Fruit fly (Drosophila melanogaster) whole organism, embryonic: ENCODE results near the gene CG10132.
A peak's percentile ranks its signal among the peaks of the same experiment; 100 is the strongest.

Source experiments
- Abd-B ChIP-seq: fragments of 200-800 bp; sonication (Bioruptor generic); optimal IDR thresholded peaks from 2 replicates; lab custom pipeline; 2018; ENCODE audit warnings: missing biosample characterization, mild to moderate bottlenecking, missing genetic modification characterization, moderate library complexity
- Asciz ChIP-seq: fragments of 200-800 bp; sonication (Bioruptor generic); optimal IDR thresholded peaks from 2 replicates; lab custom pipeline; 2017; ENCODE audit warnings: missing biosample characterization, mild to moderate bottlenecking, missing genetic modification characterization, missing genetic modification reagents
- CG1024 ChIP-seq: fragments of 200-800 bp; sonication (Bioruptor generic); IDR thresholded peaks from 2 replicates; pipeline ENCODE4 v1.3.6; 2022; ENCODE audit warnings: missing biosample characterization, missing genetic modification characterization
- CG10274 ChIP-seq: fragments of 200-800 bp; sonication (Bioruptor generic); optimal IDR thresholded peaks from 3 replicates; lab custom pipeline; 2017; ENCODE audit warnings: missing biosample characterization, mild to moderate bottlenecking, missing genetic modification characterization
- CG11560 ChIP-seq: fragments of 200-800 bp; sonication (Bioruptor generic); IDR thresholded peaks from 3 replicates; pipeline ENCODE4 v1.3.6; 2022; ENCODE audit warnings: missing biosample characterization, missing genetic modification characterization
- CG12104 ChIP-seq: fragments of 200-800 bp; sonication (Bioruptor generic); optimal IDR thresholded peaks from 3 replicates; lab custom pipeline; 2016; ENCODE audit warnings: missing biosample characterization, missing genetic modification characterization
- CG12744 ChIP-seq: fragments of 200-800 bp; sonication (Bioruptor generic); optimal IDR thresholded peaks from 2 replicates; lab custom pipeline; 2016; ENCODE audit warnings: missing biosample characterization, missing genetic modification characterization
- CG13624 ChIP-seq: fragments of 200-800 bp; sonication (Bioruptor generic); optimal IDR thresholded peaks from 2 replicates; lab custom pipeline; 2016; ENCODE audit warnings: missing biosample characterization, missing genetic modification characterization
- CG16779 ChIP-seq: fragments of 200-800 bp; sonication (Bioruptor generic); IDR thresholded peaks from 2 replicates; pipeline ENCODE4 v1.3.6; 2022; ENCODE audit warnings: missing biosample characterization, missing genetic modification characterization
- CG16863 ChIP-seq: fragments of 200-800 bp; sonication (Bioruptor generic); optimal IDR thresholded peaks from 3 replicates; lab custom pipeline; 2016; ENCODE audit warnings: missing biosample characterization, missing genetic modification characterization
- CG17361 ChIP-seq: fragments of 200-800 bp; sonication (Bioruptor generic); IDR thresholded peaks from 3 replicates; pipeline ENCODE4 v1.3.6; 2022; ENCODE audit warnings: missing biosample characterization, missing genetic modification characterization
- CG17568 ChIP-seq: fragments of 200-800 bp; sonication (Bioruptor generic); optimal IDR thresholded peaks from 2 replicates; lab custom pipeline; 2018; ENCODE audit warnings: missing biosample characterization, mild to moderate bottlenecking, missing genetic modification characterization, moderate library complexity
- CG17612 ChIP-seq: fragments of 200-800 bp; sonication (Bioruptor generic); IDR thresholded peaks from 2 replicates; pipeline ENCODE4 v1.3.6; 2022; ENCODE audit warnings: missing biosample characterization, missing genetic modification characterization
- CG18011 ChIP-seq: fragments of 200-800 bp; sonication (Bioruptor generic); optimal IDR thresholded peaks from 2 replicates; lab custom pipeline; 2017; ENCODE audit warnings: missing biosample characterization, missing genetic modification characterization, mild to moderate bottlenecking, moderate library complexity, missing genotype
- CG18476 ChIP-seq: fragments of 200-800 bp; sonication (Bioruptor generic); optimal IDR thresholded peaks from 2 replicates; lab custom pipeline; 2016; ENCODE audit warnings: missing biosample characterization, mild to moderate bottlenecking, missing genetic modification characterization
- CG31441 ChIP-seq: fragments of 200-800 bp; sonication (Bioruptor generic); IDR thresholded peaks from 2 replicates; pipeline ENCODE4 v1.3.6; 2022; ENCODE audit warnings: missing biosample characterization, missing genetic modification characterization
- CG3163 ChIP-seq: fragments of 200-800 bp; sonication (Bioruptor generic); optimal IDR thresholded peaks from 3 replicates; lab custom pipeline; 2016; ENCODE audit warnings: missing biosample characterization, missing genetic modification characterization
- CG32767 ChIP-seq: fragments of 200-800 bp; sonication (Bioruptor generic); IDR thresholded peaks from 2 replicates; pipeline ENCODE4 v1.3.6; 2022; ENCODE audit warnings: missing biosample characterization, missing genetic modification characterization
- CG4730 ChIP-seq: fragments of 200-800 bp; sonication (Bioruptor generic); IDR thresholded peaks from 2 replicates; pipeline ENCODE4 v1.3.6; 2022; ENCODE audit warnings: missing biosample characterization, missing genetic modification characterization
- CG6272 ChIP-seq: fragments of 200-800 bp; sonication (Bioruptor generic); IDR thresholded peaks from 2 replicates; pipeline ENCODE4 v1.3.6; 2022; ENCODE audit warnings: missing biosample characterization, missing genetic modification characterization
- CG6791 ChIP-seq: fragments of 200-800 bp; sonication (Bioruptor generic); IDR thresholded peaks from 3 replicates; pipeline ENCODE4 v1.3.6; 2022; ENCODE audit warnings: missing biosample characterization, missing genetic modification characterization; ENCODE audit not compliant: partially characterized antibody
- CG7357 ChIP-seq: fragments of 200-800 bp; sonication (Bioruptor generic); IDR thresholded peaks from 3 replicates; pipeline ENCODE4 v1.3.6; 2022; ENCODE audit warnings: missing biosample characterization, missing genetic modification characterization
- CG8290 ChIP-seq, 3 experiments: fragments of 200-800 bp; sonication (Bioruptor generic); optimal IDR thresholded peaks; 2 replicates each; lab custom pipeline; 2016 to 2019; ENCODE audit warnings: missing biosample characterization in 3 of 3, missing genetic modification characterization in 3 of 3, mild to moderate bottlenecking in 2 of 3, moderate library complexity in 1 of 3
- CG8359 ChIP-seq: fragments of 200-800 bp; sonication (Bioruptor generic); optimal IDR thresholded peaks from 2 replicates; lab custom pipeline; 2017; ENCODE audit warnings: missing biosample characterization, mild to moderate bottlenecking, missing genetic modification characterization, borderline replicate concordance
- Doc2 ChIP-seq: fragments of 200-800 bp; sonication (Bioruptor generic); IDR thresholded peaks from 2 replicates; pipeline ENCODE4 v1.3.6; 2022; ENCODE audit warnings: missing biosample characterization, missing genetic modification characterization
- ERR ChIP-seq: fragments of 200-800 bp; sonication (Bioruptor generic); optimal IDR thresholded peaks from 2 replicates; lab custom pipeline; 2016; ENCODE audit warnings: missing biosample characterization, missing genetic modification characterization
- GATAe ChIP-seq: fragments of 200-800 bp; sonication (Bioruptor generic); conservative IDR thresholded peaks from 2 replicates; pipeline ENCODE4 v1.3.6; 2022; ENCODE audit warnings: missing biosample characterization, missing genetic modification characterization
- HLHmδ ChIP-seq: fragments of 200-800 bp; sonication (Bioruptor generic); optimal IDR thresholded peaks from 2 replicates; lab custom pipeline; 2018; ENCODE audit warnings: missing biosample characterization, mild to moderate bottlenecking, missing genetic modification characterization, moderate library complexity
- Hr78 ChIP-seq, 2 experiments: fragments of 200-800 bp in 1 of 2; fragments of >200 bp in 1 of 2; sonication (Bioruptor generic) in 1 of 2; optimal IDR thresholded peaks; 2 replicates each; lab custom pipeline; 2017 to 2019; ENCODE audit warnings: missing biosample characterization in 2 of 2, missing genetic modification characterization in 2 of 2, mild to moderate bottlenecking in 1 of 2, moderate library complexity in 1 of 2
- NfI ChIP-seq: fragments of 200-800 bp; sonication (Bioruptor generic); optimal IDR thresholded peaks from 3 replicates; lab custom pipeline; 2018; ENCODE audit warnings: missing biosample characterization, mild to moderate bottlenecking, missing genetic modification characterization, moderate library complexity
- Spps ChIP-seq: fragments of 200-800 bp; sonication (Bioruptor generic); optimal IDR thresholded peaks from 2 replicates; lab custom pipeline; 2018; ENCODE audit warnings: missing biosample characterization, mild to moderate bottlenecking, missing genetic modification characterization
- bbx ChIP-seq: fragments of 200-800 bp; sonication (Bioruptor generic); IDR thresholded peaks from 2 replicates; pipeline ENCODE4 v1.3.6; 2022; ENCODE audit warnings: missing biosample characterization, missing genetic modification characterization; ENCODE audit not compliant: partially characterized antibody
- bigmax ChIP-seq: fragments of 200-800 bp; sonication (Bioruptor generic); optimal IDR thresholded peaks from 2 replicates; lab custom pipeline; 2018; ENCODE audit warnings: missing biosample characterization, mild to moderate bottlenecking, missing genetic modification characterization
- dati ChIP-seq: fragments of 200-800 bp; sonication (Bioruptor generic); IDR thresholded peaks from 2 replicates; pipeline ENCODE4 v1.3.6; 2022; ENCODE audit warnings: missing biosample characterization, missing genetic modification characterization
- gfzf ChIP-seq: fragments of 200-800 bp; sonication (Bioruptor generic); optimal IDR thresholded peaks from 2 replicates; lab custom pipeline; 2016; ENCODE audit warnings: missing biosample characterization, mild to moderate bottlenecking, missing genetic modification characterization, moderate library complexity
- her ChIP-seq: fragments of 200-800 bp; sonication (Bioruptor generic); optimal IDR thresholded peaks from 2 replicates; lab custom pipeline; 2016; ENCODE audit warnings: missing biosample characterization, missing genetic modification characterization
- jigr1 ChIP-seq: fragments of 200-800 bp; sonication (Bioruptor generic); IDR thresholded peaks from 3 replicates; pipeline ENCODE4 v1.3.6; 2022; ENCODE audit warnings: missing biosample characterization, missing genetic modification characterization
- jing ChIP-seq: fragments of 200-800 bp; sonication (Bioruptor generic); optimal IDR thresholded peaks from 2 replicates; lab custom pipeline; 2018; ENCODE audit warnings: missing biosample characterization, mild to moderate bottlenecking, missing genetic modification characterization
- kah ChIP-seq: fragments of 200-800 bp; sonication (Bioruptor generic); optimal IDR thresholded peaks from 2 replicates; lab custom pipeline; 2018; ENCODE audit warnings: missing biosample characterization, mild to moderate bottlenecking, missing genetic modification characterization
- knrl ChIP-seq: fragments of 200-800 bp; sonication (Bioruptor generic); IDR thresholded peaks from 3 replicates; pipeline ENCODE4 v1.3.6; 2022; ENCODE audit warnings: missing biosample characterization, missing genetic modification characterization; ENCODE audit not compliant: partially characterized antibody
- lab ChIP-seq: fragments of 200-800 bp; sonication (Bioruptor generic); optimal IDR thresholded peaks from 3 replicates; lab custom pipeline; 2017; ENCODE audit warnings: missing biosample characterization, missing genetic modification characterization, mild to moderate bottlenecking, moderate library complexity, missing genetic modification reagents
- lmd ChIP-seq: fragments of 200-800 bp; sonication (Bioruptor generic); IDR thresholded peaks from 2 replicates; pipeline ENCODE4 v1.3.6; 2022; ENCODE audit warnings: missing biosample characterization, missing genetic modification characterization
- nmo ChIP-seq: fragments of 200-800 bp; sonication (Bioruptor generic); optimal IDR thresholded peaks from 2 replicates; lab custom pipeline; 2018; ENCODE audit warnings: missing biosample characterization, mild to moderate bottlenecking, missing genetic modification characterization, moderate library complexity
- scrt ChIP-seq: fragments of 200-800 bp; sonication (Bioruptor generic); optimal IDR thresholded peaks from 2 replicates; lab custom pipeline; 2018; ENCODE audit warnings: missing biosample characterization, mild to moderate bottlenecking, missing genetic modification characterization, moderate library complexity
- sug ChIP-seq: fragments of 200-800 bp; optimal IDR thresholded peaks from 2 replicates; lab custom pipeline; 2019; ENCODE audit warnings: missing biosample characterization, mild to moderate bottlenecking, missing genetic modification characterization, moderate library complexity
- tll ChIP-seq, 2 experiments: fragments of 200-800 bp in 1 of 2; fragments of >200 bp in 1 of 2; sonication (Bioruptor generic) in 1 of 2; optimal IDR thresholded peaks; 2 replicates each; lab custom pipeline; 2017 to 2019; ENCODE audit warnings: missing biosample characterization in 2 of 2, missing genetic modification characterization in 2 of 2, mild to moderate bottlenecking in 1 of 2, moderate library complexity in 1 of 2
- unc-4 ChIP-seq: fragments of 200-800 bp; sonication (Bioruptor generic); IDR thresholded peaks from 2 replicates; pipeline ENCODE4 v1.3.6; 2022; ENCODE audit warnings: missing biosample characterization, missing genetic modification characterization; ENCODE audit not compliant: partially characterized antibody
- vfl ChIP-seq: fragments of 200-800 bp; sonication (Bioruptor generic); optimal IDR thresholded peaks from 2 replicates; lab custom pipeline; 2016; ENCODE audit warnings: missing biosample characterization, missing genetic modification characterization
- z ChIP-seq: fragments of 200-800 bp; sonication (Bioruptor generic); IDR thresholded peaks from 3 replicates; pipeline ENCODE4 v1.3.6; 2022; ENCODE audit warnings: missing biosample characterization, missing genetic modification characterization

Gene CG10132

DNA sequence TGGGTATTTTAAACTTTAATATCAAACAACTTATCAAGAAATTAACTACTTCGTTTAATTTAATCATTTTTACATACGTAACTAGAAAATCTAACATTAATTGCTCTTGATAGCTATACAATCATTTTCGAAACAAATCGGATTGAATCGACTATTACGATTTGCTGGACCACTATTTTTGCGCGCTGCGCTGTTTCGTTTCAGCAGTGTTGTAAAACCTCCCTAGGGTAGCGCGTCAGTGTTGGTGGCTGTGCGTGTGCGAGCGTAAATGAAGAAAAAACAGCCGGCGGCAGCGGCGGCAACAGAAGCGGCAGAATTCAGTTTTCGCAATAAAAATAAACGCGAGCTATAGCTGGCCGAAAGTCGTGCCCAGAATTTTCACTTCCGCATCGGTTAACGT is 14.6 kb downstream of the CG10132 start, which contains the start of gene CG33116 (continued):
- TF ChIP-seq CG6791 (GFP tag; lab: Robert Waterston, UW): peak; percentile 42; the same call in 1 of the 3 replicates
- peak; percentile 42 for TF ChIP-seq CG8359
- peak; percentile 85 for TF ChIP-seq CG13624
- TF ChIP-seq bigmax (GFP tag; lab: Kevin White, UChicago): peak; percentile 5
- peak; percentile 55 for TF ChIP-seq CG4730 (GFP tag; lab: Robert Waterston, UW)
- TF ChIP-seq scrt: peak; percentile 72
- TF ChIP-seq ERR (GFP tag; lab: Kevin White, UChicago): peak; percentile 60
- TF ChIP-seq CG10274 (GFP tag; lab: Kevin White, UChicago): peak; percentile 24
- TF ChIP-seq CG17361 (GFP tag; lab: Robert Waterston, UW): peak; percentile 84
- TF ChIP-seq jing: peak; percentile 56
- peak; percentile 65 for TF ChIP-seq CG16863 (GFP tag; lab: Kevin White, UChicago)
- TF ChIP-seq kah: peak; percentile 43
- peak; percentile 42; the same call in 1 of the 3 replicates for TF ChIP-seq CG11560 (tag; lab: Robert Waterston, UW)
- no peak for TF ChIP-seq Doc2 (GFP tag; lab: Robert Waterston, UW)
- TF ChIP-seq jigr1: no peak
- TF ChIP-seq NfI (GFP tag; lab: Kevin White, UChicago): peak; percentile 87
- TF ChIP-seq bbx (GFP tag; lab: Robert Waterston, UW): peak; percentile 58
- peak; percentile 88 for TF ChIP-seq CG8290 (GFP tag; optimal IDR thresholded peaks at IDR 0.05; lab: Kevin White, UChicago)
- TF ChIP-seq CG8290 (tag; optimal IDR thresholded peaks at IDR 0.05; lab: Kevin White, UChicago): peak; percentile 42 to 93
- TF ChIP-seq CG12104: peak; percentile 39
- no peak for TF ChIP-seq tll (GFP tag; optimal IDR thresholded peaks at IDR 0.05; lab: Kevin White, UChicago)
- TF ChIP-seq gfzf (GFP tag; lab: Kevin White, UChicago): peak; percentile 17
- peak; percentile 52 for TF ChIP-seq Abd-B (GFP tag; lab: Kevin White, UChicago)
- peak; percentile 30; the same call in 1 of the 2 replicates for TF ChIP-seq CG6272
- peak; percentile 72 for TF ChIP-seq CG17568 (GFP tag; lab: Kevin White, UChicago)
- TF ChIP-seq CG7357 (GFP tag; lab: Robert Waterston, UW): peak; percentile 51; the same call in 1 of the 3 replicates
- peak; percentile 60 for TF ChIP-seq sug (tag; lab: Kevin White, UChicago)
- TF ChIP-seq her (GFP tag; lab: Kevin White, UChicago): peak; percentile 82
- TF ChIP-seq CG32767 (GFP tag; lab: Robert Waterston, UW): 0 out of 2 replicates have a peak, but pooled peaks have one; percentile 54
- peak; percentile 87 for TF ChIP-seq CG16779 (GFP tag; lab: Robert Waterston, UW)
- peak; percentile 72 for TF ChIP-seq CG3163
- peak in 1 of 2 experiments; percentile 17 for TF ChIP-seq Hr78 (GFP tag; optimal IDR thresholded peaks at IDR 0.05; lab: Kevin White, UChicago)
- TF ChIP-seq HLHmδ (GFP tag; lab: Kevin White, UChicago): peak; percentile 23
- TF ChIP-seq nmo (GFP tag; lab: Kevin White, UChicago): peak; percentile 83
- TF ChIP-seq CG12744: peak; percentile 71
- no peak for TF ChIP-seq unc-4
- peak; percentile 83 for TF ChIP-seq lmd (GFP tag; lab: Robert Waterston, UW)
- TF ChIP-seq CG18011: peak; percentile 58
- TF ChIP-seq Spps (tag; lab: Kevin White, UChicago): peak; percentile 56
- TF ChIP-seq Asciz (GFP tag; lab: Kevin White, UChicago): peak; percentile 68
- TF ChIP-seq CG18476 (GFP tag; lab: Kevin White, UChicago): peak; percentile 78
- no peak for TF ChIP-seq z (GFP tag; lab: Robert Waterston, UW)
- peak; percentile 87 for TF ChIP-seq vfl (GFP tag; lab: Kevin White, UChicago)
- TF ChIP-seq CG17612 (GFP tag; lab: Robert Waterston, UW): no peak
- TF ChIP-seq dati (GFP tag; lab: Robert Waterston, UW): no peak
- peak; percentile 85 for TF ChIP-seq CG31441 (GFP tag; lab: Robert Waterston, UW)
- no peak for TF ChIP-seq GATAe (GFP tag; lab: Robert Waterston, UW)
- peak; percentile 90 for TF ChIP-seq lab (GFP tag; lab: Kevin White, UChicago)
- TF ChIP-seq knrl (GFP tag; lab: Robert Waterston, UW): 0 out of 3 replicates have a peak, but pooled peaks have one; percentile 34
- peak; percentile 63 for TF ChIP-seq CG1024 (GFP tag; lab: Robert Waterston, UW)
